Worm (Caenorhabditis elegans) whole organism, L1 larva: ENCODE measurements around the gene gst-29.

Experiments used
- C16A3.4 ChIP-seq: fragments of 150-350 bp; optimal IDR thresholded peaks from 2 replicates; lab custom pipeline; 2014; ENCODE audit warnings: missing biosample characterization, missing genetic modification characterization
- F16B12.6 ChIP-seq: fragments of 150-350 bp; optimal IDR thresholded peaks from 2 replicates; lab custom pipeline; 2014; ENCODE audit warnings: missing biosample characterization, missing genetic modification characterization
- aly-2 ChIP-seq: fragments of 150-350 bp; optimal IDR thresholded peaks from 2 replicates; lab custom pipeline; 2014; ENCODE audit warnings: missing biosample characterization, missing genetic modification characterization
- blmp-1 ChIP-seq: fragments of 150-350 bp; optimal IDR thresholded peaks from 2 replicates; lab custom pipeline; 2014; ENCODE audit warnings: missing biosample characterization, missing genetic modification characterization
- ceh-82 ChIP-seq, 3 experiments: fragments of 150-350 bp in 1 of 3; sonication (generic microtip) in 2 of 3; optimal IDR thresholded peaks; 2 replicates each; lab custom pipeline; 2014 to 2017; ENCODE audit warnings: missing biosample characterization in 3 of 3, missing genetic modification characterization in 3 of 3
- dpl-1 ChIP-seq, 3 experiments: fragments of 150-350 bp in 2 of 3; sonication (generic microtip) in 1 of 3; optimal IDR thresholded peaks; 2 replicates each; lab custom pipeline; 2014 to 2017; ENCODE audit warnings: missing biosample characterization in 3 of 3, missing genetic modification characterization in 3 of 3, missing genetic modification reagents in 3 of 3
- dsc-1 ChIP-seq: sonication (generic microtip); optimal IDR thresholded peaks from 2 replicates; lab custom pipeline; 2016; ENCODE audit warnings: mild to moderate bottlenecking, missing genetic modification characterization, missing compliant biosample characterization
- efl-1 ChIP-seq, 4 experiments: fragments of 150-350 bp; optimal IDR thresholded peaks in 3 of 4; peaks in 1 of 4; 1 replicate in 1 of 4; 2 replicates in 3 of 4; lab custom pipeline; 2014; ENCODE audit warnings: missing biosample characterization in 2 of 4, missing genetic modification characterization in 2 of 4, missing genetic modification reagents in 2 of 4
- egl-13 ChIP-seq: sonication (generic microtip); optimal IDR thresholded peaks from 2 replicates; lab custom pipeline; 2016; ENCODE audit warnings: missing genotype, missing genetic modification reagents, missing genetic modification characterization, missing compliant biosample characterization
- elt-2 ChIP-seq: sonication (generic microtip); optimal IDR thresholded peaks from 2 replicates; lab custom pipeline; 2016; ENCODE audit warnings: missing genetic modification characterization, mild to moderate bottlenecking, inconsistent platforms, missing compliant biosample characterization, missing genetic modification reagents
- elt-3 ChIP-seq, 6 experiments: fragments of 150-350 bp in 1 of 6; sonication (generic microtip); optimal IDR thresholded peaks; 2 replicates each; lab custom pipeline; 2017 to 2018; ENCODE audit warnings: missing biosample characterization in 6 of 6, missing genetic modification characterization in 6 of 6, inconsistent platforms in 1 of 6
- fkh-8 ChIP-seq: sonication (generic microtip); optimal IDR thresholded peaks from 2 replicates; lab custom pipeline; 2016; ENCODE audit warnings: mild to moderate bottlenecking, missing genetic modification characterization, missing compliant biosample characterization
- fos-1 ChIP-seq: fragments of 150-350 bp; optimal IDR thresholded peaks from 2 replicates; lab custom pipeline; 2014; ENCODE audit warnings: missing biosample characterization, missing genetic modification characterization
- grh-1 ChIP-seq: fragments of 200-800 bp; sonication (Bioruptor generic); IDR thresholded peaks from 2 replicates; pipeline ENCODE4 v1.3.6; 2022; ENCODE audit warnings: missing genetic modification reagents, missing genetic modification characterization, missing compliant biosample characterization
- jun-1 ChIP-seq: fragments of 150-350 bp; optimal IDR thresholded peaks from 2 replicates; lab custom pipeline; 2014; ENCODE audit warnings: missing biosample characterization, missing genetic modification reagents, missing genetic modification characterization
- lin-13 ChIP-seq: fragments of 150-350 bp; optimal IDR thresholded peaks from 2 replicates; lab custom pipeline; 2014; ENCODE audit warnings: missing biosample characterization, missing genetic modification reagents, missing genetic modification characterization
- lin-14 ChIP-seq: fragments of 200-800 bp; sonication (Bioruptor generic); optimal IDR thresholded peaks from 2 replicates; lab custom pipeline; 2018; ENCODE audit warnings: mild to moderate bottlenecking, missing genetic modification characterization, moderate library complexity, missing compliant biosample characterization
- lin-35 ChIP-seq, 2 experiments: fragments of 150-350 bp; optimal IDR thresholded peaks; 2 replicates each; lab custom pipeline; 2014; ENCODE audit warnings: missing biosample characterization in 2 of 2, missing genetic modification characterization in 2 of 2, missing genetic modification reagents in 2 of 2
- lin-39 ChIP-seq: fragments of 150-350 bp; optimal IDR thresholded peaks from 2 replicates; lab custom pipeline; 2014; ENCODE audit warnings: missing biosample characterization, missing genetic modification reagents, missing genetic modification characterization
- lsy-2 ChIP-seq, 2 experiments: fragments of 150-350 bp; optimal IDR thresholded peaks; 2 replicates each; lab custom pipeline; 2014; ENCODE audit warnings: missing biosample characterization in 2 of 2, missing genetic modification characterization in 2 of 2
- mab-9 ChIP-seq: fragments of 200-800 bp; sonication (Bioruptor generic); IDR thresholded peaks from 2 replicates; pipeline ENCODE4 v1.3.6; 2022; ENCODE audit warnings: missing genetic modification reagents, missing genetic modification characterization, missing compliant biosample characterization
- mdl-1 ChIP-seq, 2 experiments: fragments of 150-350 bp; optimal IDR thresholded peaks; 2 replicates each; lab custom pipeline; 2014 to 2017; ENCODE audit warnings: missing biosample characterization in 2 of 2, missing genetic modification characterization in 2 of 2, inconsistent platforms in 1 of 2
- mep-1 ChIP-seq: fragments of 150-350 bp; optimal IDR thresholded peaks from 2 replicates; lab custom pipeline; 2014; ENCODE audit warnings: missing biosample characterization, missing genetic modification characterization
- nhr-11 ChIP-seq: fragments of 150-350 bp; optimal IDR thresholded peaks from 2 replicates; lab custom pipeline; 2014; ENCODE audit warnings: missing biosample characterization, missing genetic modification characterization
- nhr-20 ChIP-seq: sonication (generic microtip); optimal IDR thresholded peaks from 2 replicates; lab custom pipeline; 2016; ENCODE audit warnings: mild to moderate bottlenecking, missing genetic modification characterization, missing compliant biosample characterization
- nhr-237 ChIP-seq: fragments of 150-350 bp; optimal IDR thresholded peaks from 2 replicates; lab custom pipeline; 2014; ENCODE audit warnings: missing biosample characterization, missing genetic modification characterization
- nhr-47 ChIP-seq: sonication (generic microtip); optimal IDR thresholded peaks from 2 replicates; lab custom pipeline; 2016; ENCODE audit warnings: mild to moderate bottlenecking, missing genetic modification characterization, moderate library complexity, missing compliant biosample characterization
- nhr-71 ChIP-seq: sonication (generic microtip); optimal IDR thresholded peaks from 2 replicates; lab custom pipeline; 2016; ENCODE audit warnings: mild to moderate bottlenecking, missing genetic modification characterization, moderate library complexity, missing compliant biosample characterization
- nhr-76 ChIP-seq: sonication (generic microtip); optimal IDR thresholded peaks from 2 replicates; lab custom pipeline; 2017; ENCODE audit warnings: missing biosample characterization, missing genetic modification characterization
- nhr-77 ChIP-seq: fragments of 150-350 bp; optimal IDR thresholded peaks from 2 replicates; lab custom pipeline; 2014; ENCODE audit warnings: missing biosample characterization, missing genetic modification characterization
- nhr-85 ChIP-seq: sonication (generic microtip); peaks from one replicate; lab custom pipeline; 2016; ENCODE audit warnings: missing genetic modification characterization, inconsistent platforms, missing compliant biosample characterization
- rnt-1 ChIP-seq: sonication (generic microtip); optimal IDR thresholded peaks from 2 replicates; lab custom pipeline; 2016; ENCODE audit warnings: mild to moderate bottlenecking, missing genetic modification characterization, moderate library complexity, missing compliant biosample characterization
- snpc-4 ChIP-seq: fragments of 150-350 bp; optimal IDR thresholded peaks from 2 replicates; lab custom pipeline; 2014; ENCODE audit warnings: missing biosample characterization, missing genetic modification characterization
- snu-23 ChIP-seq: sonication (generic microtip); optimal IDR thresholded peaks from 2 replicates; lab custom pipeline; 2016; ENCODE audit warnings: missing genetic modification characterization, missing compliant biosample characterization
- unc-130 ChIP-seq: fragments of 150-350 bp; optimal IDR thresholded peaks from 2 replicates; lab custom pipeline; 2017; ENCODE audit warnings: missing biosample characterization, missing genetic modification characterization, inconsistent platforms
- unc-98 ChIP-seq: fragments of 200-800 bp; sonication (Bioruptor generic); IDR thresholded peaks from 2 replicates; pipeline ENCODE4 v1.3.6; 2022; ENCODE audit warnings: missing genetic modification characterization, missing compliant biosample characterization
- zip-4 ChIP-seq: fragments of 200-800 bp; sonication (Bioruptor generic); optimal IDR thresholded peaks from 2 replicates; lab custom pipeline; 2018; ENCODE audit warnings: mild to moderate bottlenecking, missing genetic modification characterization, moderate library complexity, missing compliant biosample characterization
- ztf-4 ChIP-seq: fragments of 150-350 bp; optimal IDR thresholded peaks from 2 replicates; lab custom pipeline; 2014; ENCODE audit warnings: missing biosample characterization, missing genetic modification characterization

The gst-29 gene

ce11 chrII:15212260-15212914 is 42.7 kb upstream of the gst-29 start (continued):
- TF ChIP-seq grh-1 (GFP tag; lab: Robert Waterston, UW) (peak; percentile 79), nhr-71 (tag; lab: Kevin White, UChicago) (peak; percentile 83), mab-9 (GFP tag; lab: Robert Waterston, UW) (no peak), rnt-1 (tag; lab: Kevin White, UChicago) (peak; percentile 1), unc-130 (tag; lab: Kevin White, UChicago) (peak; percentile 60), dpl-1 (GFP tag; optimal IDR thresholded peaks at IDR 0.05; lab: Kevin White, UChicago) (peak; percentile 7 to 28 (median 8)), lin-13 (peak; percentile 39), ceh-82 (tag; optimal IDR thresholded peaks at IDR 0.05; lab: Kevin White, UChicago) (peak in 2 of 3 experiments; percentile 11 to 23), nhr-47 (tag; lab: Kevin White, UChicago) (peak; percentile 41), C16A3.4 (tag; lab: Kevin White, UChicago) (peak; percentile 29), snu-23 (GFP tag; lab: Kevin White, UChicago) (peak; percentile 82), ztf-4 (peak; percentile 20), nhr-77 (peak; percentile 62), fkh-8 (tag; lab: Kevin White, UChicago) (no peak), elt-3 (tag; optimal IDR thresholded peaks at IDR 0.05; lab: Kevin White, UChicago) (peak in 2 of 6 experiments; percentile 71 to 82), efl-1 (optimal IDR thresholded peaks at IDR 0.05; lab: Kevin White, UChicago) (peak in 1 of 2 experiments; percentile 29), efl-1 (GFP tag; optimal IDR thresholded peaks at IDR 0.05 in 1 of 2; lab: Kevin White, UChicago) (peak in 1 of 2 experiments; percentile 90), lin-35 (GFP tag; optimal IDR thresholded peaks at IDR 0.05; lab: Kevin White, UChicago) (peak in 1 of 2 experiments; percentile 75)

- TF ChIP-seq aly-2, result no peak
- no peak for TF ChIP-seq nhr-76 (tag; lab: Kevin White, UChicago)
- TF ChIP-seq dsc-1 (tag; lab: Kevin White, UChicago), result no peak
- peak; percentile 15 for TF ChIP-seq fkh-8 (tag; lab: Kevin White, UChicago)
- no peak for TF ChIP-seq jun-1 (tag; lab: Kevin White, UChicago)
- no peak for TF ChIP-seq efl-1 (optimal IDR thresholded peaks at IDR 0.05; lab: Kevin White, UChicago)
- TF ChIP-seq efl-1 (GFP tag; optimal IDR thresholded peaks at IDR 0.05 in 1 of 2; lab: Kevin White, UChicago), result peak in 1 of 2 experiments; percentile 50
- TF ChIP-seq nhr-11 (tag; lab: Kevin White, UChicago), result no peak
- no peak for TF ChIP-seq unc-98
- TF ChIP-seq nhr-47 (tag; lab: Kevin White, UChicago), result peak; percentile 11
- no peak for TF ChIP-seq nhr-237 (tag; lab: Kevin White, UChicago)
- TF ChIP-seq rnt-1 (tag; lab: Kevin White, UChicago), result peak; percentile 25
- TF ChIP-seq nhr-71 (tag; lab: Kevin White, UChicago), result peak; percentile 35
- TF ChIP-seq blmp-1 (tag; lab: Kevin White, UChicago), result peak; percentile 73
- TF ChIP-seq nhr-20 (tag; lab: Kevin White, UChicago), result peak; percentile 30
- peak; percentile 50 for TF ChIP-seq lin-14 (GFP tag; lab: Kevin White, UChicago)
- peak; percentile 71 for TF ChIP-seq grh-1 (GFP tag; lab: Robert Waterston, UW)
- TF ChIP-seq snu-23 (GFP tag; lab: Kevin White, UChicago), result peak; percentile 10
- peak in 1 of 2 experiments; percentile 22 for TF ChIP-seq lsy-2 (tag; optimal IDR thresholded peaks at IDR 0.05; lab: Kevin White, UChicago)
- TF ChIP-seq lin-39, result no peak
- TF ChIP-seq nhr-85 (tag; lab: Kevin White, UChicago), result peak; percentile 83
- TF ChIP-seq egl-13 (tag; lab: Kevin White, UChicago), result no peak
Observed at ce11 chrII:15209309-15209708, 39.6 kb upstream of the gst-29 start.

- TF ChIP-seq mep-1 (tag; lab: Kevin White, UChicago) (no peak), fos-1 (tag; lab: Kevin White, UChicago) (no peak), snpc-4 (tag; lab: Kevin White, UChicago) (no peak), nhr-85 (tag; lab: Kevin White, UChicago) (no peak), elt-2 (tag; lab: Kevin White, UChicago) (no peak), mdl-1 (tag; optimal IDR thresholded peaks at IDR 0.05; lab: Kevin White, UChicago) (no peak), snu-23 (GFP tag; lab: Kevin White, UChicago) (no peak), F16B12.6 (tag; lab: Kevin White, UChicago) (no peak), zip-4 (GFP tag; lab: Kevin White, UChicago) (no peak)
Observed at ce11 chrII:15208874-15209273, 39.2 kb upstream of the gst-29 start.
